Worm (Caenorhabditis elegans) whole organism, young adult: ENCODE measurements around the gene F25F2.1.

ENCODE experiments used
- B0336.3 ChIP-seq: fragments of 200-800 bp; sonication (Bioruptor generic); IDR thresholded peaks from 2 replicates; pipeline ENCODE4 v1.3.6; 2022; ENCODE audit warnings: missing genetic modification characterization, missing compliant biosample characterization
- C06A6.2 ChIP-seq: fragments of 200-800 bp; sonication (Bioruptor generic); conservative IDR thresholded peaks from 2 replicates; pipeline ENCODE4 v1.3.6; 2022; ENCODE audit warnings: missing genetic modification characterization, missing compliant biosample characterization
- F49E8.2 ChIP-seq: sonication (generic microtip); optimal IDR thresholded peaks from 3 replicates; lab custom pipeline; 2017; ENCODE audit warnings: missing genetic modification characterization, mild to moderate bottlenecking, missing compliant biosample characterization, antibody characterized with exemption, moderate library complexity; ENCODE audit not compliant: insufficient read depth
- F55B11.4 ChIP-seq: sonication (generic microtip); optimal IDR thresholded peaks from 2 replicates; lab custom pipeline; 2016; ENCODE audit warnings: missing compliant biosample characterization, missing genetic modification characterization, borderline replicate concordance; ENCODE audit not compliant: insufficient read depth
- K11D2.4 ChIP-seq: fragments of 200-800 bp; sonication (Bioruptor generic); IDR thresholded peaks from 2 replicates; pipeline ENCODE4 v1.3.6; 2022; ENCODE audit warnings: missing genetic modification reagents, missing genetic modification characterization, missing compliant biosample characterization
- K12H6.12 ChIP-seq: fragments of 200-800 bp; sonication (Bioruptor generic); optimal IDR thresholded peaks from 2 replicates; lab custom pipeline; 2018; ENCODE audit warnings: mild to moderate bottlenecking, missing genetic modification characterization, missing compliant biosample characterization
- Y53G8AR.9 ChIP-seq: fragments of 200-800 bp; sonication (Bioruptor generic); conservative IDR thresholded peaks from 2 replicates; pipeline ENCODE4 v1.3.6; 2022; ENCODE audit warnings: missing genetic modification reagents, missing genetic modification characterization, missing compliant biosample characterization
- ZK185.1 ChIP-seq: sonication (generic microtip); optimal IDR thresholded peaks from 2 replicates; lab custom pipeline; 2016; ENCODE audit warnings: mild to moderate bottlenecking, missing genetic modification characterization, missing compliant biosample characterization; ENCODE audit not compliant: poor library complexity, severe bottlenecking
- akir-1 ChIP-seq: fragments of 200-800 bp; sonication (Bioruptor generic); optimal IDR thresholded peaks from 2 replicates; lab custom pipeline; 2018; ENCODE audit warnings: mild to moderate bottlenecking, missing genetic modification characterization, moderate library complexity, missing compliant biosample characterization
- aptf-3 ChIP-seq: fragments of 200-800 bp; sonication (Bioruptor generic); IDR thresholded peaks from 2 replicates; pipeline ENCODE4 v1.3.6; 2022; ENCODE audit warnings: missing genetic modification characterization, missing compliant biosample characterization
- attf-3 ChIP-seq: fragments of 200-800 bp; sonication (Bioruptor generic); conservative IDR thresholded peaks from 2 replicates; pipeline ENCODE4 v1.3.6; 2022; ENCODE audit warnings: missing genetic modification reagents, missing genetic modification characterization, missing compliant biosample characterization
- bed-2 ChIP-seq: fragments of 200-800 bp; sonication (Bioruptor generic); IDR thresholded peaks from 2 replicates; pipeline ENCODE4 v1.3.6; 2022; ENCODE audit warnings: missing genetic modification reagents, missing genetic modification characterization, missing compliant biosample characterization
- cebp-1 ChIP-seq, 2 experiments: fragments of 200-800 bp in 1 of 2; sonication (Bioruptor generic) in 1 of 2; sonication (generic microtip) in 1 of 2; IDR thresholded peaks in 1 of 2; optimal IDR thresholded peaks in 1 of 2; 2 replicates each; pipeline versions ENCODE4 v1.3.6 to Lab custom; 2017 to 2022; ENCODE audit warnings: missing compliant biosample characterization in 2 of 2, missing genetic modification characterization in 2 of 2, mild to moderate bottlenecking in 1 of 2, missing genetic modification reagents in 1 of 2, moderate library complexity in 1 of 2
- chd-7 ChIP-seq: sonication (generic microtip); optimal IDR thresholded peaks from 2 replicates; lab custom pipeline; 2016; ENCODE audit warnings: mild to moderate bottlenecking, missing genetic modification characterization, moderate library complexity, missing compliant biosample characterization
- dpff-1 ChIP-seq: sonication (generic microtip); optimal IDR thresholded peaks from 2 replicates; lab custom pipeline; 2017; ENCODE audit warnings: mild to moderate bottlenecking, missing genetic modification characterization, missing compliant biosample characterization
- dpl-1 ChIP-seq: fragments of 150-350 bp; optimal IDR thresholded peaks from 2 replicates; lab custom pipeline; 2014; ENCODE audit warnings: missing biosample characterization, missing genetic modification reagents, missing genetic modification characterization
- egrh-3 ChIP-seq: fragments of 200-800 bp; sonication (Bioruptor generic); IDR thresholded peaks from 2 replicates; pipeline ENCODE4 v1.3.6; 2022; ENCODE audit warnings: missing genetic modification reagents, missing genetic modification characterization, missing compliant biosample characterization
- ets-4 ChIP-seq: fragments of 200-800 bp; sonication (Bioruptor generic); optimal IDR thresholded peaks from 2 replicates; lab custom pipeline; 2018; ENCODE audit warnings: mild to moderate bottlenecking, missing genetic modification characterization, missing compliant biosample characterization
- him-1 ChIP-seq: sonication (generic microtip); optimal IDR thresholded peaks from 2 replicates; lab custom pipeline; 2016; ENCODE audit warnings: missing genotype, missing genetic modification reagents, missing genetic modification characterization, missing compliant biosample characterization
- hmg-1.2 ChIP-seq: fragments of 200-800 bp; sonication (Bioruptor generic); IDR thresholded peaks from 2 replicates; pipeline ENCODE4 v1.3.6; 2022; ENCODE audit warnings: missing genetic modification reagents, missing genetic modification characterization, missing compliant biosample characterization
- let-607 ChIP-seq, 2 experiments: fragments of 200-800 bp in 1 of 2; sonication (Bioruptor generic) in 1 of 2; sonication (generic microtip) in 1 of 2; optimal IDR thresholded peaks; 2 replicates each; lab custom pipeline; 2016 to 2018; ENCODE audit warnings: mild to moderate bottlenecking in 2 of 2, missing compliant biosample characterization in 2 of 2, missing genetic modification characterization in 2 of 2, moderate library complexity in 2 of 2, missing genotype in 1 of 2
- lin-35 ChIP-seq, 3 experiments: fragments of 150-350 bp in 2 of 3; sonication (generic microtip) in 1 of 3; optimal IDR thresholded peaks; 2 replicates each; lab custom pipeline; 2014 to 2018; ENCODE audit warnings: missing biosample characterization in 3 of 3, missing genetic modification characterization in 3 of 3, missing genetic modification reagents in 3 of 3
- lin-40 ChIP-seq: sonication (generic microtip); optimal IDR thresholded peaks from 2 replicates; lab custom pipeline; 2016; ENCODE audit warnings: missing genetic modification characterization, mild to moderate bottlenecking, missing compliant biosample characterization, missing genotype, missing genetic modification reagents
- lin-54 ChIP-seq: fragments of 200-800 bp; sonication (Bioruptor generic); optimal IDR thresholded peaks from 2 replicates; lab custom pipeline; 2018; ENCODE audit warnings: mild to moderate bottlenecking, missing genetic modification characterization, missing compliant biosample characterization
- lsl-1 ChIP-seq: fragments of 200-800 bp; sonication (Bioruptor generic); optimal IDR thresholded peaks from 2 replicates; lab custom pipeline; 2018; ENCODE audit warnings: mild to moderate bottlenecking, missing genetic modification characterization, moderate library complexity, missing compliant biosample characterization
- lsy-27 ChIP-seq: sonication (generic microtip); optimal IDR thresholded peaks from 2 replicates; lab custom pipeline; 2017; ENCODE audit warnings: missing genetic modification characterization, mild to moderate bottlenecking, missing compliant biosample characterization, antibody characterized with exemption, missing genotype, borderline replicate concordance; ENCODE audit not compliant: insufficient read depth
- madf-3 ChIP-seq: fragments of 200-800 bp; sonication (Bioruptor generic); IDR thresholded peaks from 2 replicates; pipeline ENCODE4 v1.3.6; 2022; ENCODE audit warnings: missing genetic modification reagents, missing genetic modification characterization, missing compliant biosample characterization
- mel-28 ChIP-seq: sonication (generic microtip); optimal IDR thresholded peaks from 2 replicates; lab custom pipeline; 2016; ENCODE audit warnings: borderline replicate concordance, mild to moderate bottlenecking, missing genetic modification characterization, missing compliant biosample characterization
- nfya-1 ChIP-seq: sonication (generic microtip); optimal IDR thresholded peaks from 2 replicates; lab custom pipeline; 2017; ENCODE audit warnings: antibody characterized with exemption, missing compliant biosample characterization, missing genetic modification characterization, borderline replicate concordance; ENCODE audit not compliant: insufficient read depth
- nfyb-1 ChIP-seq: fragments of 200-800 bp; sonication (Bioruptor generic); IDR thresholded peaks from 2 replicates; pipeline ENCODE4 v1.3.6; 2022; ENCODE audit warnings: missing genetic modification reagents, missing genetic modification characterization, missing compliant biosample characterization
- nhr-80 ChIP-seq: sonication (generic microtip); optimal IDR thresholded peaks from 2 replicates; lab custom pipeline; 2016; ENCODE audit warnings: missing genetic modification characterization, missing compliant biosample characterization
- nhr-90 ChIP-seq: sonication (generic microtip); optimal IDR thresholded peaks from 2 replicates; lab custom pipeline; 2016; ENCODE audit warnings: missing genotype, mild to moderate bottlenecking, missing genetic modification characterization, missing compliant biosample characterization
- rpc-1 ChIP-seq, 2 experiments: fragments of 150-350 bp in 1 of 2; sonication (generic microtip) in 1 of 2; optimal IDR thresholded peaks; 2 replicates each; lab custom pipeline; 2014 to 2018; ENCODE audit warnings: missing biosample characterization in 1 of 2, missing genetic modification characterization in 1 of 2, missing genetic modification reagents in 1 of 2, missing genotype in 1 of 2
- snpc-3.4 ChIP-seq: sonication (generic microtip); optimal IDR thresholded peaks from 2 replicates; lab custom pipeline; 2017; ENCODE audit warnings: missing genetic modification characterization, mild to moderate bottlenecking, missing compliant biosample characterization, antibody characterized with exemption, moderate library complexity, missing genotype, missing genetic modification reagents
- tbp1 ChIP-seq: fragments of 200-800 bp; sonication (Bioruptor generic); optimal IDR thresholded peaks from 2 replicates; lab custom pipeline; 2018; ENCODE audit warnings: mild to moderate bottlenecking, missing genetic modification characterization, missing compliant biosample characterization
- ztf-18 ChIP-seq: sonication (generic microtip); optimal IDR thresholded peaks from 2 replicates; lab custom pipeline; 2016; ENCODE audit warnings: missing genotype, mild to moderate bottlenecking, missing genetic modification characterization, missing compliant biosample characterization
- ztf-25 ChIP-seq: fragments of 200-800 bp; sonication (Bioruptor generic); IDR thresholded peaks from 2 replicates; pipeline ENCODE4 v1.3.6; 2022; ENCODE audit warnings: missing genetic modification reagents, missing genetic modification characterization, missing compliant biosample characterization
- ztf-3 ChIP-seq: fragments of 200-800 bp; sonication (Bioruptor generic); optimal IDR thresholded peaks from 2 replicates; lab custom pipeline; 2018; ENCODE audit warnings: mild to moderate bottlenecking, missing genetic modification characterization, missing compliant biosample characterization

F25F2.1 gene

ce11 chrIII:4542362-4542931, 33.8 kb downstream of the F25F2.1 start, which contains the start of the genes mrps-34 and cisd-3.1:
Gene mrps-34 (minus strand): TSS chrIII:4542452.
Gene cisd-3.1 (plus strand): TSS chrIII:4542881.
- TF ChIP-seq ztf-3 (no peak), him-1 (tag; lab: Kevin White, UChicago) (peak; percentile 11), F55B11.4 (tag; lab: Kevin White, UChicago) (no peak), rpc-1 (optimal IDR thresholded peaks at IDR 0.05; lab: Kevin White, UChicago) (peak; percentile 2), rpc-1 (tag; optimal IDR thresholded peaks at IDR 0.05; lab: Kevin White, UChicago) (no peak)

ce11 chrIII:4544959-4545358, 36.3 kb downstream of the F25F2.1 start, which contains the start of gene M88.3:
Gene M88.3 (minus strand): TSS chrIII:4545059.
- TF ChIP-seq akir-1 (GFP tag; lab: Kevin White, UChicago), result no peak
- no peak for TF ChIP-seq rpc-1 (optimal IDR thresholded peaks at IDR 0.05; lab: Kevin White, UChicago)
- TF ChIP-seq rpc-1 (tag; optimal IDR thresholded peaks at IDR 0.05; lab: Kevin White, UChicago), result no peak
- no peak for TF ChIP-seq let-607 (tag; optimal IDR thresholded peaks at IDR 0.05; lab: Kevin White, UChicago)
- TF ChIP-seq nfyb-1 (GFP tag; lab: Robert Waterston, UW), result no peak
- TF ChIP-seq bed-2, result no peak
- TF ChIP-seq snpc-3.4 (tag; lab: Kevin White, UChicago), result no peak
- TF ChIP-seq ztf-25 (GFP tag; lab: Robert Waterston, UW), result no peak
- TF ChIP-seq dpff-1 (tag; lab: Kevin White, UChicago), result no peak
- no peak for TF ChIP-seq nhr-80 (tag; lab: Kevin White, UChicago)
- TF ChIP-seq C06A6.2 (GFP tag; lab: Robert Waterston, UW), result no peak
- no peak for TF ChIP-seq lin-35 (GFP tag; optimal IDR thresholded peaks at IDR 0.05; lab: Kevin White, UChicago)
- TF ChIP-seq mel-28 (tag; lab: Kevin White, UChicago), result no peak
- TF ChIP-seq lsy-27 (tag; lab: Kevin White, UChicago), result no peak
- no peak for TF ChIP-seq B0336.3 (GFP tag; lab: Robert Waterston, UW)
- TF ChIP-seq F55B11.4 (tag; lab: Kevin White, UChicago), result no peak
- TF ChIP-seq cebp-1 (GFP tag; IDR thresholded peaks at IDR 0.05; lab: Robert Waterston, UW), result no peak
- TF ChIP-seq cebp-1 (tag; optimal IDR thresholded peaks at IDR 0.05; lab: Kevin White, UChicago), result no peak
- TF ChIP-seq dpl-1 (GFP tag; lab: Kevin White, UChicago), result no peak
- TF ChIP-seq, all 124 proteins: peak for 0

ce11 chrIII:4548739-4549138, 40.1 kb downstream of the F25F2.1 start, which contains the start of gene M88.4:
Gene M88.4 (plus strand): TSS chrIII:4549039.
- no peak for TF ChIP-seq F49E8.2
- TF ChIP-seq K11D2.4, result no peak
- TF ChIP-seq nhr-90 (tag; lab: Kevin White, UChicago), result no peak
- no peak for TF ChIP-seq bed-2
- TF ChIP-seq nfya-1 (tag; lab: Kevin White, UChicago), result no peak

- TF ChIP-seq tbp1 (GFP tag; lab: Kevin White, UChicago) (peak; percentile 8), Y53G8AR.9 (GFP tag; lab: Robert Waterston, UW) (no peak), madf-3 (GFP tag; lab: Robert Waterston, UW) (no peak), chd-7 (peak; percentile 44), ZK185.1 (tag; lab: Kevin White, UChicago) (peak; percentile 40), rpc-1 (optimal IDR thresholded peaks at IDR 0.05; lab: Kevin White, UChicago) (no peak), rpc-1 (tag; optimal IDR thresholded peaks at IDR 0.05; lab: Kevin White, UChicago) (no peak), cebp-1 (GFP tag; IDR thresholded peaks at IDR 0.05; lab: Robert Waterston, UW) (peak; percentile 42; the same call in 1 of the 2 replicates), cebp-1 (tag; optimal IDR thresholded peaks at IDR 0.05; lab: Kevin White, UChicago) (peak; percentile 73), lin-54 (GFP tag; lab: Kevin White, UChicago) (peak; percentile 40), ets-4 (GFP tag; lab: Kevin White, UChicago) (peak; percentile 43), aptf-3 (GFP tag; lab: Robert Waterston, UW) (no peak), lsl-1 (GFP tag; lab: Kevin White, UChicago) (no peak), nhr-80 (tag; lab: Kevin White, UChicago) (peak; percentile 98), lin-40 (peak; percentile 59), ztf-18 (tag; lab: Kevin White, UChicago) (peak; percentile 47), B0336.3 (GFP tag; lab: Robert Waterston, UW) (peak; percentile 45; the same call in 1 of the 2 replicates), K12H6.12 (tag; lab: Kevin White, UChicago) (peak; percentile 79), egrh-3 (GFP tag; lab: Robert Waterston, UW) (peak; percentile 56), hmg-1.2 (GFP tag; lab: Robert Waterston, UW) (peak; percentile 68; the same call in 1 of the 2 replicates), attf-3 (GFP tag; lab: Robert Waterston, UW) (0 out of 2 replicates have a peak, but pooled peaks have one; percentile 9)
Measured at ce11 chrIII:4551963-4552362, 43.3 kb downstream of the F25F2.1 start.
